Fruit fly (Drosophila melanogaster): ENCODE data around the gene CG17549.

Gene CG17549

DNA sequence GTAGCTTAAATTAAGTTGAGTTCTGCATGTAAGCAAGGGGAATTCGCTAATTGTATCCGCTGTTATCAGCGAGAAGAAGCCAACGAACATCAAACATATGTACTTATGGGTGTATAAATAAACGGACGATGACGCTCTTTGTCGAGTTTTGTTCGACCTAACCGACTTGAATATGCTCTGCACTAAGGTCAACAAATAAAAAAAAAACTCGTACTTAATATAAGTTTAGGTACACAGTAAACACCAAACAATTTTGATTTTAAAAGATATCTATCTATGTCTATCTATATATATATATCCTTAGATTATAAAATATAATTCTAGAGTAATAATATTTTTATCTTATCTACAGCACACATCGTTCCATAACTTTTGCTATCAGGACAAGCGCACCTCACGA lies 25.3 kb downstream of the CG17549 start (continued):
- TF ChIP-seq CG3032 (tag; optimal IDR thresholded peaks at IDR 0.05) (peak; percentile 63), CG15336 (GFP tag; IDR thresholded peaks at IDR 0.05) (peak; percentile 59), acj6 (GFP tag; optimal IDR thresholded peaks at IDR 0.05) (peak; percentile 70), Sox15 (GFP tag; optimal IDR thresholded peaks at IDR 0.05) (peak; percentile 41), CG11294 (GFP tag; IDR thresholded peaks at IDR 0.05) (no peak), pdm3 (GFP tag; optimal IDR thresholded peaks at IDR 0.05) (peak; percentile 40), Sox14 (GFP tag; optimal IDR thresholded peaks at IDR 0.05) (peak; percentile 48), CG11902 (GFP tag; optimal IDR thresholded peaks at IDR 0.05) (peak; percentile 1)

DNA sequence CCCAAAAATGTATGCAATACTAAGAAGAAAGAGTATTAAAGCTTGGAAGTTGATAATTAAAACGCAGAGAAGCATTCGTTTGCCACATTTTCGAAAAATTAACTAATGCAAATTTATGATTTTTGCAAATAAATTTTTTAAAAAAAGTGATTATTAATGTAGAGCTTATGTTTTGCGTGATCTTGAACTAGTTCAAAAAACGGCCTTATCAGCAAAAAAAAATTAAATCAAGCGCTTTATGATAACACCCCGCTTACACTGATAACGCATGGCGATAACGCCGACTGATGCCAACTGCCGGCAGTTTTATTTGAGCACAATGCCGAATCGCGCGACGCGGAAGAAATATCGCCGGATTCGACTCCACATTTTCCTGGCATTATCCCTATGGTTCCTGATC lies 25.8 kb downstream of the CG17549 start, which contains the start of gene CG13086:
Gene CG13086, plus strand, starts transcription at position 301 of the 400 bp plus-strand sequence.
- TF ChIP-seq CG4318 (GFP tag; optimal IDR thresholded peaks at IDR 0.05) (no peak), Ets96B (tag; optimal IDR thresholded peaks at IDR 0.05) (no peak), Hr38 (GFP tag; optimal IDR thresholded peaks at IDR 0.05) (no peak), Eip93F (GFP tag; optimal IDR thresholded peaks at IDR 0.05) (no peak), achi (GFP tag; optimal IDR thresholded peaks at IDR 0.05) (no peak), fd59A (GFP tag; optimal IDR thresholded peaks at IDR 0.05) (no peak), CG11902 (GFP tag; optimal IDR thresholded peaks at IDR 0.05) (no peak), CG7368 (GFP tag; optimal IDR thresholded peaks at IDR 0.05) (no peak), CG34406 (GFP tag; optimal IDR thresholded peaks at IDR 0.05) (no peak), CG3919 (GFP tag; optimal IDR thresholded peaks at IDR 0.05) (no peak), topi (GFP tag; optimal IDR thresholded peaks at IDR 0.05) (no peak), CG10631 (GFP tag; optimal IDR thresholded peaks at IDR 0.05) (no peak)

DNA sequence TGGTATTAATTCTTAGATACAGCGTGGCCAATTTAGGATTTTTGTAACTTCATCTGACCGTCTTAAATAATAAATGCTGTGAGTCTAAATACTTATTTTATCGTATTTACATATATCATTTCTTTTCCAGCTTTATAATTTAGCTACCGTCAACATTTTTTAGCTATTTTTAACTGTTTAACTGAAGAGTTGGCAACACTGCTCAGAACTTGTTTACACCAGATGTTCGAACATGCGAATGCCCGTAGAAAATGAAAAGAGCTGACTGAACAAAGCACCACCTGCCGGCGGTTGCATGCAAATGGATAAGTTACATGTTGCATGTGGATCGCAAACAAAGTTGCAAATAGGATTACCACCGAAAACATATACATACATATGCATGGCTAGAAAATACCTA lies 26.3 kb downstream of the CG17549 start:
- peak; percentile 25 for TF ChIP-seq CG32006 (GFP tag; optimal IDR thresholded peaks at IDR 0.05)
- TF ChIP-seq CG31627 (GFP tag; optimal IDR thresholded peaks at IDR 0.05) = peak; percentile 14
- TF ChIP-seq fkh (GFP tag; optimal IDR thresholded peaks at IDR 0.05) = peak; percentile 60
- no peak for TF ChIP-seq Hr39 (GFP tag; optimal IDR thresholded peaks at IDR 0.05)
- TF ChIP-seq Smox (GFP tag; optimal IDR thresholded peaks at IDR 0.05) = peak; percentile 22
- no peak for TF ChIP-seq Ets96B (tag; optimal IDR thresholded peaks at IDR 0.05)
- TF ChIP-seq Sox102F (GFP tag; optimal IDR thresholded peaks at IDR 0.05) = peak; percentile 41
- TF ChIP-seq Met (GFP tag; optimal IDR thresholded peaks at IDR 0.05) = peak; percentile 29
- TF ChIP-seq Hr4 (GFP tag; optimal IDR thresholded peaks at IDR 0.05) = peak; percentile 11
- peak; percentile 90 for TF ChIP-seq dsx (GFP tag; optimal IDR thresholded peaks at IDR 0.05; ENCODE audit: poor library complexity, severe bottlenecking)
- TF ChIP-seq fd85E (GFP tag; optimal IDR thresholded peaks at IDR 0.05) = no peak
- TF ChIP-seq CG6792 (GFP tag; optimal IDR thresholded peaks at IDR 0.05) = no peak
- TF ChIP-seq CG3919 (GFP tag; optimal IDR thresholded peaks at IDR 0.05) = peak; percentile 67
- 0 out of 3 replicates have a peak, but pooled peaks have one; percentile 6 for TF ChIP-seq CG6163 (GFP tag; IDR thresholded peaks at IDR 0.05)
- TF ChIP-seq CG16779 (tag; optimal IDR thresholded peaks at IDR 0.05) = no peak
- peak; percentile 70 for TF ChIP-seq svp (GFP tag)
- peak; percentile 22 for TF ChIP-seq CG1621 (tag; optimal IDR thresholded peaks at IDR 0.05)
- TF ChIP-seq CG3032 (tag; optimal IDR thresholded peaks at IDR 0.05) = no peak
- peak; percentile 31 for TF ChIP-seq esn (GFP tag; optimal IDR thresholded peaks at IDR 0.05)
- TF ChIP-seq CG10631 (GFP tag; optimal IDR thresholded peaks at IDR 0.05) = peak; percentile 11
- peak; percentile 8 for TF ChIP-seq CG6808 (GFP tag; optimal IDR thresholded peaks at IDR 0.05)
- peak; percentile 70 for TF ChIP-seq Eip78C (GFP tag)
- 0 out of 3 replicates have a peak, but pooled peaks have one; percentile 31 for TF ChIP-seq eg (GFP tag; IDR thresholded peaks at IDR 0.05)
